Worm (Caenorhabditis elegans): ENCODE data around the gene ncx-5.
A peak's percentile ranks its signal among the peaks of the same experiment; 100 is the strongest.

ncx-5 gene

ce11 chrV:10465478-10465877 is 24.4 kb downstream of the ncx-5 start:
- TF ChIP-seq snpc-4 (tag; optimal IDR thresholded peaks at IDR 0.05) (no peak), skn-1 (tag; optimal IDR thresholded peaks at IDR 0.05) (no peak), nhr-67 (tag; optimal IDR thresholded peaks at IDR 0.05) (no peak), ztf-4 (tag; optimal IDR thresholded peaks at IDR 0.05) (no peak), unc-39 (tag; optimal IDR thresholded peaks at IDR 0.05) (no peak), fos-1 (tag; optimal IDR thresholded peaks at IDR 0.05) (no peak), pha-4 (tag; optimal IDR thresholded peaks at IDR 0.05) (no peak), egl-5 (tag; optimal IDR thresholded peaks at IDR 0.05) (no peak), zag-1 (tag; optimal IDR thresholded peaks at IDR 0.05) (no peak)

ce11 chrV:10464746-10465145 is 25.2 kb downstream of the ncx-5 start:
- no peak for TF ChIP-seq ceh-9 (tag; optimal IDR thresholded peaks at IDR 0.05)
- no peak for TF ChIP-seq ztf-11 (tag; optimal IDR thresholded peaks at IDR 0.05)
- TF ChIP-seq fos-1 (tag; optimal IDR thresholded peaks at IDR 0.05), result no peak
- peak; percentile 39 for TF ChIP-seq nfya-1 (tag; optimal IDR thresholded peaks at IDR 0.05; ENCODE audit: insufficient read depth)
- TF ChIP-seq lin-39 (tag; optimal IDR thresholded peaks at IDR 0.05), result peak; percentile 26
- peak; percentile 1 for TF ChIP-seq ama-1 (optimal IDR thresholded peaks at IDR 0.05)
- TF ChIP-seq nhr-43 (tag; optimal IDR thresholded peaks at IDR 0.05; ENCODE audit: poor library complexity, severe bottlenecking), result peak; percentile 14

ce11 chrV:10464160-10464559 is 25.7 kb downstream of the ncx-5 start:
- TF ChIP-seq elt-2 (tag; optimal IDR thresholded peaks at IDR 0.05) (no peak), tbx-2 (tag; optimal IDR thresholded peaks at IDR 0.05) (no peak), elt-1 (tag; optimal IDR thresholded peaks at IDR 0.05) (no peak)

ce11 chrV:10463276-10463675 is 26.6 kb downstream of the ncx-5 start, which contains the start of gene F22E12.3:
Gene F22E12.3 (minus strand): TSS chrV:10463376.
- TF ChIP-seq egl-27 (tag; optimal IDR thresholded peaks at IDR 0.05) (no peak), sea-2 (GFP tag; optimal IDR thresholded peaks at IDR 0.05) (no peak), ama-1 (optimal IDR thresholded peaks at IDR 0.05) (peak; percentile 10)

- TF ChIP-seq fos-1 (tag; optimal IDR thresholded peaks at IDR 0.05), result no peak
- TF ChIP-seq eor-1 (tag; optimal IDR thresholded peaks at IDR 0.05), result no peak
- no peak for TF ChIP-seq nhr-237 (tag; optimal IDR thresholded peaks at IDR 0.05)
- TF ChIP-seq ceh-16 (tag; optimal IDR thresholded peaks at IDR 0.05), result no peak
- TF ChIP-seq nhr-23 (tag; optimal IDR thresholded peaks at IDR 0.05), result no peak
- TF ChIP-seq ceh-9 (tag; optimal IDR thresholded peaks at IDR 0.05), result no peak
- TF ChIP-seq lsy-12 (tag; optimal IDR thresholded peaks at IDR 0.05), result no peak
These were observed 27.8 kb downstream of the ncx-5 start, which contains the start of gene chw-1 for ce11 chrV:10462066-10462465. Gene chw-1 (plus strand): TSS chrV:10462282.

- TF ChIP-seq nhr-43 (tag; optimal IDR thresholded peaks at IDR 0.05; ENCODE audit: poor library complexity, severe bottlenecking) (peak; percentile 34), elt-3 (tag; optimal IDR thresholded peaks at IDR 0.05) (peak in 1 of 3 experiments; percentile 9), sea-2 (GFP tag; optimal IDR thresholded peaks at IDR 0.05) (no peak)
These were observed 29.2 kb downstream of the ncx-5 start for ce11 chrV:10460685-10461084.

- TF ChIP-seq daf-12 (tag; optimal IDR thresholded peaks at IDR 0.05) (no peak), ztf-11 (tag; optimal IDR thresholded peaks at IDR 0.05) (no peak), ceh-28 (tag; optimal IDR thresholded peaks at IDR 0.05) (no peak), nhr-77 (tag; optimal IDR thresholded peaks at IDR 0.05) (no peak), eor-1 (tag; optimal IDR thresholded peaks at IDR 0.05) (no peak), ama-1 (optimal IDR thresholded peaks at IDR 0.05) (no peak), R02D3.7 (tag; optimal IDR thresholded peaks at IDR 0.05) (no peak), ceh-9 (tag; optimal IDR thresholded peaks at IDR 0.05) (no peak), skn-1 (tag; optimal IDR thresholded peaks at IDR 0.05) (no peak), fkh-10 (GFP tag; optimal IDR thresholded peaks at IDR 0.05) (no peak), sea-2 (GFP tag; optimal IDR thresholded peaks at IDR 0.05) (no peak), elt-1 (tag; optimal IDR thresholded peaks at IDR 0.05) (no peak), nhr-237 (tag; optimal IDR thresholded peaks at IDR 0.05) (no peak), nhr-28 (tag; optimal IDR thresholded peaks at IDR 0.05) (no peak)
These were observed 32.7 kb downstream of the ncx-5 start, which contains the start of gene F22E12.1 for ce11 chrV:10457247-10457646. Gene F22E12.1 (minus strand): TSS chrV:10457347.

Measured in whole organism, L3 larva.